Fruit fly (Drosophila melanogaster) whole organism, embryonic: ENCODE measurements around the gene AstA-R1.

Source experiments
- Atf6 ChIP-seq: fragments of 200-800 bp; sonication (Bioruptor generic); IDR thresholded peaks from 2 replicates; pipeline ENCODE4 v1.3.6; 2022; ENCODE audit warnings: missing biosample characterization, missing genetic modification characterization
- Awh ChIP-seq: fragments of 200-800 bp; sonication (Bioruptor generic); IDR thresholded peaks from 2 replicates; pipeline ENCODE4, ENCODE4 v1.3.6; 2022; ENCODE audit warnings: missing biosample characterization, missing genetic modification characterization
- B-H2 ChIP-seq: fragments of 200-800 bp; sonication (Bioruptor generic); optimal IDR thresholded peaks from 2 replicates; lab custom pipeline; 2018; ENCODE audit warnings: missing biosample characterization, mild to moderate bottlenecking, missing genetic modification characterization
- CG11093 ChIP-seq: fragments of 200-800 bp; sonication (Bioruptor generic); IDR thresholded peaks from 3 replicates; pipeline ENCODE4 v1.3.6; 2022; ENCODE audit warnings: missing biosample characterization, missing genetic modification characterization
- CG13287 ChIP-seq: fragments of 200-800 bp; sonication (Bioruptor generic); IDR thresholded peaks from 2 replicates; pipeline ENCODE4 v1.3.6; 2022; ENCODE audit warnings: missing biosample characterization, missing genetic modification characterization; ENCODE audit not compliant: partially characterized antibody
- CG13894 ChIP-seq: fragments of 200-800 bp; sonication (Bioruptor generic); optimal IDR thresholded peaks from 3 replicates; lab custom pipeline; 2018; ENCODE audit warnings: missing biosample characterization, mild to moderate bottlenecking, missing genetic modification characterization, moderate library complexity
- CG14667 ChIP-seq: fragments of 200-800 bp; sonication (Bioruptor generic); IDR thresholded peaks from 2 replicates; pipeline ENCODE4 v1.3.6; 2022; ENCODE audit warnings: missing biosample characterization, missing genetic modification characterization
- CG1603 ChIP-seq: fragments of 200-800 bp; sonication (Bioruptor generic); optimal IDR thresholded peaks from 2 replicates; lab custom pipeline; 2019; ENCODE audit warnings: missing biosample characterization, mild to moderate bottlenecking, missing genetic modification characterization, moderate library complexity
- CG16779 ChIP-seq: fragments of 200-800 bp; sonication (Bioruptor generic); IDR thresholded peaks from 2 replicates; pipeline ENCODE4 v1.3.6; 2022; ENCODE audit warnings: missing biosample characterization, missing genetic modification characterization
- CG17361 ChIP-seq: fragments of 200-800 bp; sonication (Bioruptor generic); IDR thresholded peaks from 3 replicates; pipeline ENCODE4 v1.3.6; 2022; ENCODE audit warnings: missing biosample characterization, missing genetic modification characterization
- CG18262 ChIP-seq: fragments of 200-800 bp; optimal IDR thresholded peaks from 3 replicates; lab custom pipeline; 2019; ENCODE audit warnings: missing biosample characterization, mild to moderate bottlenecking, missing genetic modification characterization, moderate library complexity
- CG2199 ChIP-seq: fragments of 200-800 bp; sonication (Bioruptor generic); IDR thresholded peaks from 3 replicates; pipeline ENCODE4 v1.3.6; 2022; ENCODE audit warnings: missing biosample characterization, missing genetic modification characterization
- CG30403 ChIP-seq: fragments of 200-800 bp; sonication (Bioruptor generic); optimal IDR thresholded peaks from 3 replicates; lab custom pipeline; 2016; ENCODE audit warnings: missing biosample characterization, missing genetic modification characterization
- CG31388 ChIP-seq: fragments of 200-800 bp; sonication (Bioruptor generic); optimal IDR thresholded peaks from 2 replicates; lab custom pipeline; 2016; ENCODE audit warnings: missing biosample characterization, missing genetic modification characterization
- CG3281 ChIP-seq: fragments of 200-800 bp; sonication (Bioruptor generic); optimal IDR thresholded peaks from 3 replicates; lab custom pipeline; 2017; ENCODE audit warnings: missing biosample characterization, mild to moderate bottlenecking, missing genetic modification characterization
- CG3847 ChIP-seq: fragments of 200-800 bp; sonication (Bioruptor generic); IDR thresholded peaks from 2 replicates; pipeline ENCODE4 v1.3.6; 2022; ENCODE audit warnings: missing biosample characterization, missing genetic modification characterization
- CG4854 ChIP-seq: fragments of 200-800 bp; sonication (Bioruptor generic); optimal IDR thresholded peaks from 2 replicates; lab custom pipeline; 2016; ENCODE audit warnings: missing biosample characterization, missing genetic modification characterization, inconsistent platforms
- CG5953 ChIP-seq: fragments of 200-800 bp; sonication (Bioruptor generic); IDR thresholded peaks from 2 replicates; pipeline ENCODE4 v1.3.6; 2022; ENCODE audit warnings: missing biosample characterization, missing genetic modification characterization
- CG7357 ChIP-seq: fragments of 200-800 bp; sonication (Bioruptor generic); IDR thresholded peaks from 3 replicates; pipeline ENCODE4 v1.3.6; 2022; ENCODE audit warnings: missing biosample characterization, missing genetic modification characterization
- CG7839 ChIP-seq: fragments of 200-800 bp; sonication (Bioruptor generic); optimal IDR thresholded peaks from 3 replicates; lab custom pipeline; 2018; ENCODE audit warnings: missing biosample characterization, mild to moderate bottlenecking, missing genetic modification characterization, moderate library complexity
- CG7928 ChIP-seq: fragments of 200-800 bp; sonication (Bioruptor generic); optimal IDR thresholded peaks from 2 replicates; lab custom pipeline; 2017; ENCODE audit warnings: missing biosample characterization, mild to moderate bottlenecking, missing genetic modification characterization
- CG9437 ChIP-seq: fragments of 200-800 bp; sonication (Bioruptor generic); optimal IDR thresholded peaks from 2 replicates; lab custom pipeline; 2018; ENCODE audit warnings: missing biosample characterization, mild to moderate bottlenecking, missing genetic modification characterization
- CrebB ChIP-seq: fragments of 200-800 bp; sonication (Bioruptor generic); optimal IDR thresholded peaks from 3 replicates; lab custom pipeline; 2018; ENCODE audit warnings: missing biosample characterization, mild to moderate bottlenecking, missing genetic modification characterization
- Gug ChIP-seq: fragments of 200-800 bp; sonication (Bioruptor generic); IDR thresholded peaks from 4 replicates; pipeline ENCODE4 v1.3.6; 2022; ENCODE audit warnings: missing biosample characterization, missing genetic modification characterization
- NK7.1 ChIP-seq: fragments of 200-800 bp; sonication (Bioruptor generic); optimal IDR thresholded peaks from 3 replicates; lab custom pipeline; 2016; ENCODE audit warnings: missing biosample characterization, missing genetic modification characterization
- Optix ChIP-seq: fragments of 200-800 bp; sonication (Bioruptor generic); IDR thresholded peaks from 3 replicates; pipeline ENCODE4 v1.3.6; 2022; ENCODE audit warnings: missing biosample characterization, missing genetic modification characterization
- Pdp1 ChIP-seq, 2 experiments: fragments of 200-800 bp; sonication (Bioruptor generic); optimal IDR thresholded peaks; 3 replicates each; lab custom pipeline; 2016; ENCODE audit warnings: missing biosample characterization in 2 of 2, missing genetic modification characterization in 2 of 2, mild to moderate bottlenecking in 1 of 2, moderate library complexity in 1 of 2
- Rfx ChIP-seq: fragments of 200-800 bp; sonication (Bioruptor generic); IDR thresholded peaks from 2 replicates; pipeline ENCODE4 v1.3.6; 2022; ENCODE audit warnings: missing biosample characterization, missing genetic modification characterization
- Ssrp ChIP-seq: fragments of 200-800 bp; sonication (Bioruptor generic); optimal IDR thresholded peaks from 2 replicates; lab custom pipeline; 2018; ENCODE audit warnings: missing biosample characterization, mild to moderate bottlenecking, missing genetic modification characterization, moderate library complexity
- Vsx1 ChIP-seq: fragments of 200-800 bp; sonication (Bioruptor generic); optimal IDR thresholded peaks from 2 replicates; lab custom pipeline; 2017; ENCODE audit warnings: missing biosample characterization, mild to moderate bottlenecking, missing genetic modification characterization, missing genetic modification reagents
- az2 ChIP-seq: fragments of 200-800 bp; sonication (Bioruptor generic); optimal IDR thresholded peaks from 3 replicates; lab custom pipeline; 2016; ENCODE audit warnings: missing biosample characterization, missing genetic modification characterization
- btn ChIP-seq: fragments of 200-800 bp; sonication (Bioruptor generic); optimal IDR thresholded peaks from 2 replicates; lab custom pipeline; 2016; ENCODE audit warnings: missing biosample characterization, missing genetic modification characterization
- cwo ChIP-seq: fragments of 200-800 bp; sonication (Bioruptor generic); optimal IDR thresholded peaks from 3 replicates; lab custom pipeline; 2017; ENCODE audit warnings: missing biosample characterization, missing genetic modification characterization, mild to moderate bottlenecking, moderate library complexity, missing genetic modification reagents
- emc ChIP-seq: fragments of 200-800 bp; sonication (Bioruptor generic); optimal IDR thresholded peaks from 2 replicates; lab custom pipeline; 2016; ENCODE audit warnings: missing biosample characterization, missing genetic modification characterization
- exex ChIP-seq: fragments of 200-800 bp; sonication (Bioruptor generic); optimal IDR thresholded peaks from 4 replicates; lab custom pipeline; 2018; ENCODE audit warnings: missing biosample characterization, mild to moderate bottlenecking, missing genetic modification characterization, moderate library complexity
- gcm ChIP-seq: fragments of 200-800 bp; sonication (Bioruptor generic); optimal IDR thresholded peaks from 2 replicates; lab custom pipeline; 2019; ENCODE audit warnings: missing biosample characterization, mild to moderate bottlenecking, missing genetic modification characterization, moderate library complexity
- gcm2 ChIP-seq: fragments of 200-800 bp; sonication (Bioruptor generic); optimal IDR thresholded peaks from 2 replicates; lab custom pipeline; 2016; ENCODE audit warnings: missing biosample characterization, missing genetic modification characterization
- grn ChIP-seq: fragments of 200-800 bp; sonication (Bioruptor generic); optimal IDR thresholded peaks from 3 replicates; lab custom pipeline; 2017; ENCODE audit warnings: missing biosample characterization, missing genetic modification characterization
- hbn ChIP-seq: fragments of 200-800 bp; sonication (Bioruptor generic); IDR thresholded peaks from 2 replicates; pipeline ENCODE4 v1.3.6; 2022; ENCODE audit warnings: missing biosample characterization, missing genetic modification characterization; ENCODE audit not compliant: partially characterized antibody
- lbe ChIP-seq: fragments of 200-800 bp; sonication (Bioruptor generic); optimal IDR thresholded peaks from 2 replicates; lab custom pipeline; 2016; ENCODE audit warnings: missing biosample characterization, mild to moderate bottlenecking, missing genetic modification characterization
- nerfin-2 ChIP-seq: fragments of 200-800 bp; sonication (Bioruptor generic); IDR thresholded peaks from 2 replicates; pipeline ENCODE4 v1.3.6; 2022; ENCODE audit warnings: missing biosample characterization, missing genetic modification characterization; ENCODE audit not compliant: partially characterized antibody
- nmo ChIP-seq: fragments of 200-800 bp; sonication (Bioruptor generic); optimal IDR thresholded peaks from 2 replicates; lab custom pipeline; 2018; ENCODE audit warnings: missing biosample characterization, mild to moderate bottlenecking, missing genetic modification characterization, moderate library complexity
- p53 ChIP-seq: fragments of 200-800 bp; sonication (Bioruptor generic); optimal IDR thresholded peaks from 2 replicates; lab custom pipeline; 2016; ENCODE audit warnings: missing biosample characterization, missing genetic modification characterization
- ranshi ChIP-seq: fragments of 200-800 bp; sonication (Bioruptor generic); IDR thresholded peaks from 2 replicates; pipeline ENCODE4 v1.3.6; 2022; ENCODE audit warnings: missing biosample characterization, missing genetic modification characterization
- sim ChIP-seq: fragments of 200-800 bp; sonication (Bioruptor generic); IDR thresholded peaks from 2 replicates; pipeline ENCODE4 v1.3.6; 2022; ENCODE audit warnings: missing biosample characterization, missing genetic modification characterization
- tgo ChIP-seq: fragments of 200-800 bp; sonication (Bioruptor generic); IDR thresholded peaks from 3 replicates; pipeline ENCODE4 v1.3.6; 2022; ENCODE audit warnings: missing biosample characterization, missing genetic modification characterization
- twi ChIP-seq: fragments of 200-800 bp; optimal IDR thresholded peaks from 2 replicates; lab custom pipeline; 2019; ENCODE audit warnings: missing biosample characterization, mild to moderate bottlenecking, missing genetic modification characterization, moderate library complexity
- vnd ChIP-seq: fragments of 200-800 bp; sonication (Bioruptor generic); IDR thresholded peaks from 3 replicates; pipeline ENCODE4 v1.3.6; 2022; ENCODE audit warnings: missing biosample characterization, missing genetic modification characterization; ENCODE audit not compliant: partially characterized antibody
- vvl ChIP-seq: fragments of 200-800 bp; sonication (Bioruptor generic); IDR thresholded peaks from 2 replicates; pipeline ENCODE4 v1.3.6; 2022; ENCODE audit warnings: missing biosample characterization, missing genetic modification characterization
- wek ChIP-seq: fragments of 200-800 bp; sonication (Bioruptor generic); optimal IDR thresholded peaks from 3 replicates; lab custom pipeline; 2018; ENCODE audit warnings: missing biosample characterization, mild to moderate bottlenecking, missing genetic modification characterization, moderate library complexity

The AstA-R1 gene

DNA sequence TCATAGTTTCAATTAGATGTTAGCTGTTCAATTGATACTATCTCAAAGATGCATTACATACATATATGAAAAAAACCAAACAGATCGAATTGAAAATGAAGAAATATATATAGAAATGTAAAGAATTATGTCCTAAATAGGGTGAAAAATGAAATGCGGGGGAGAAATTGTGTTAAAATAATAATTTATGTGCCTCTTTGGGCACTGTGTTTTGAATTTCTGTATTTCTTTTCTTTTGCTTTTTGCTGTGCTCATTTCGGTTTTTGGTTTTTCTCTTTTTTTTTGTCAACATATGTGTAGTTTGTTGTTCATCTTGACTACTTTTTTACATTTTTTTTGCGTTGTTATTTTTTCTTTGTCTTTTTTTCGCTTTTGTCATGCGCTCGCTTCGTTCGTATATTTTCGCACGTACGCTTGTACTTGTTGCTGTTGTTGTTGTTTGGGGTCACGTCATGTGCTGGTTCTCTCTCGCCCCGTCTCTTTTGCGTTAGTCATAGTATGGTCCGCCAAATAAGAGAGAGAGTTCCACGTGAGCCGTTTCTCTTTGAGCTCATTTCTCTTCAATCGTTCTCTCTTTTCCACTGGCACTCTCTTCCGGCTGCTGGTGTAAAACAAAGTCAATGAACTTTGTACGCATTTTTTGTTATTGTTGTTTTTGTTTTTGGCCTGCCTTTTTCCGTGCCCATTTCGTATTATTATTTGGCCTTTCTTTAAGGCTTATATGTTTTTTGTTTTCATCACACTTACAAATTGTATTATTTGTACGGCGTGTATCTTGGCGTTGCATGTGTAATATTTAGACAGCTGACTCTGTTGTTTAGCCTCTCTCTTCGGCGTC is 121.0 kb downstream of the AstA-R1 start (continued):
- TF ChIP-seq CG9437 (GFP tag; lab: Kevin White, UChicago) (peak; percentile 8), Ssrp (tag; lab: Kevin White, UChicago) (peak; percentile 30), CG7928 (GFP tag; lab: Kevin White, UChicago) (no peak), Atf6 (GFP tag; lab: Robert Waterston, UW) (no peak), gcm2 (GFP tag; lab: Kevin White, UChicago) (no peak), tgo (GFP tag; lab: Robert Waterston, UW) (no peak), nmo (GFP tag; lab: Kevin White, UChicago) (peak; percentile 18), CG14667 (no peak), NK7.1 (no peak), cwo (GFP tag; lab: Kevin White, UChicago) (no peak), Awh (GFP tag; lab: Robert Waterston, UW) (no peak), emc (GFP tag; lab: Kevin White, UChicago) (no peak), Pdp1 (GFP tag; optimal IDR thresholded peaks at IDR 0.05; lab: Kevin White, UChicago) (no peak), gcm (GFP tag; lab: Kevin White, UChicago) (no peak), exex (tag; lab: Kevin White, UChicago) (no peak), CG7357 (GFP tag; lab: Robert Waterston, UW) (no peak), hbn (no peak), CG18262 (tag; lab: Kevin White, UChicago) (no peak), CG30403 (GFP tag; lab: Kevin White, UChicago) (peak; percentile 45), grn (no peak), CG1603 (no peak), CG5953 (GFP tag; lab: Robert Waterston, UW) (no peak), Optix (GFP tag; lab: Robert Waterston, UW) (no peak), Gug (GFP tag; lab: Robert Waterston, UW) (no peak), wek (GFP tag; lab: Kevin White, UChicago) (no peak), CG2199 (GFP tag; lab: Robert Waterston, UW) (no peak), CG16779 (GFP tag; lab: Robert Waterston, UW) (no peak), nerfin-2 (GFP tag; lab: Robert Waterston, UW) (no peak), ranshi (GFP tag; lab: Robert Waterston, UW) (no peak), lbe (GFP tag; lab: Kevin White, UChicago) (peak; percentile 33), vnd (GFP tag; lab: Robert Waterston, UW) (no peak), CG13287 (GFP tag; lab: Robert Waterston, UW) (peak; percentile 42; the same call in 1 of the 2 replicates), CG4854 (no peak), p53 (GFP tag; lab: Kevin White, UChicago) (no peak), twi (tag; lab: Kevin White, UChicago) (no peak), CG7839 (tag; lab: Kevin White, UChicago) (peak; percentile 36), vvl (peak; percentile 14; the same call in 1 of the 2 replicates), B-H2 (no peak), Rfx (GFP tag; lab: Robert Waterston, UW) (0 out of 2 replicates have a peak, but pooled peaks have one; percentile 13), CG13894 (tag; lab: Kevin White, UChicago) (no peak), CG11093 (GFP tag; lab: Robert Waterston, UW) (no peak), btn (no peak), az2 (GFP tag; lab: Kevin White, UChicago) (no peak), CG17361 (GFP tag; lab: Robert Waterston, UW) (no peak), Vsx1 (GFP tag; lab: Kevin White, UChicago) (no peak), CG3847 (GFP tag; lab: Robert Waterston, UW) (no peak), CrebB (no peak), sim (GFP tag; lab: Robert Waterston, UW) (no peak), CG3281 (GFP tag; lab: Kevin White, UChicago) (no peak), CG31388 (GFP tag; lab: Kevin White, UChicago) (no peak)
